Worm (Caenorhabditis elegans): ENCODE data around the gene hadb-1.
A peak's percentile ranks its signal among the peaks of the same experiment; 100 is the strongest.

Gene hadb-1

ce11 chrIII:8663143-8663542 lies 25.1 kb downstream of the hadb-1 start:
- TF ChIP-seq zag-1 (tag; optimal IDR thresholded peaks at IDR 0.05) (no peak), nhr-25 (tag; optimal IDR thresholded peaks at IDR 0.05) (peak; percentile 28), nhr-23 (tag; optimal IDR thresholded peaks at IDR 0.05) (no peak)

ce11 chrIII:8658367-8658761 lies 29.9 kb downstream of the hadb-1 start:
- no peak for TF ChIP-seq nhr-237 (tag; optimal IDR thresholded peaks at IDR 0.05)
- TF ChIP-seq ceh-82 (tag; optimal IDR thresholded peaks at IDR 0.05): no peak
- TF ChIP-seq elt-1 (tag; optimal IDR thresholded peaks at IDR 0.05): no peak
- TF ChIP-seq crh-2 (tag; optimal IDR thresholded peaks at IDR 0.05): peak; percentile 99
- peak; percentile 31 for TF ChIP-seq snpc-4 (tag; optimal IDR thresholded peaks at IDR 0.05)
- TF ChIP-seq blmp-1 (tag; optimal IDR thresholded peaks at IDR 0.05; ENCODE audit: insufficient read depth): peak; percentile 45
- peak; percentile 97 for TF ChIP-seq sma-3 (GFP tag; optimal IDR thresholded peaks at IDR 0.05)
- peak; percentile 93 for TF ChIP-seq ztf-4 (tag; optimal IDR thresholded peaks at IDR 0.05)
- no peak for TF ChIP-seq dmd-4 (tag; optimal IDR thresholded peaks at IDR 0.05)
- peak; percentile 28 to 91 for TF ChIP-seq lsy-2 (tag; optimal IDR thresholded peaks at IDR 0.05)
- TF ChIP-seq fos-1 (tag; optimal IDR thresholded peaks at IDR 0.05): peak; percentile 83
- peak; percentile 53 for TF ChIP-seq lin-11 (tag; optimal IDR thresholded peaks at IDR 0.05)
- TF ChIP-seq nhr-25 (tag; optimal IDR thresholded peaks at IDR 0.05): peak; percentile 97
- no peak for TF ChIP-seq ZK546.5 (tag; optimal IDR thresholded peaks at IDR 0.05)
- TF ChIP-seq F13H6.1 (tag; optimal IDR thresholded peaks at IDR 0.05): peak; percentile 98
- peak; percentile 59 for TF ChIP-seq unc-62 (GFP tag; optimal IDR thresholded peaks at IDR 0.05)
- TF ChIP-seq alr-1 (tag; optimal IDR thresholded peaks at IDR 0.05): no peak
- TF ChIP-seq lin-39 (tag; optimal IDR thresholded peaks at IDR 0.05): no peak
- peak; percentile 54 for TF ChIP-seq zag-1 (tag; optimal IDR thresholded peaks at IDR 0.05)
- peak; percentile 53 for TF ChIP-seq egl-27 (tag; optimal IDR thresholded peaks at IDR 0.05)
- no peak for TF ChIP-seq unc-39 (tag; optimal IDR thresholded peaks at IDR 0.05)
- no peak for TF ChIP-seq elt-3 (tag; optimal IDR thresholded peaks at IDR 0.05)
- TF ChIP-seq nhr-11 (tag; optimal IDR thresholded peaks at IDR 0.05): no peak
- TF ChIP-seq ceh-16 (tag; optimal IDR thresholded peaks at IDR 0.05): no peak
- TF ChIP-seq nhr-129 (tag; optimal IDR thresholded peaks at IDR 0.05): peak; percentile 97
- TF ChIP-seq mab-5 (tag; optimal IDR thresholded peaks at IDR 0.05): peak; percentile 53
- TF ChIP-seq ama-1 (optimal IDR thresholded peaks at IDR 0.05): peak; percentile 67
- no peak for TF ChIP-seq nhr-23 (tag; optimal IDR thresholded peaks at IDR 0.05)
- TF ChIP-seq aly-2 (tag; optimal IDR thresholded peaks at IDR 0.05): no peak
- TF ChIP-seq Y55F3AM.14 (GFP tag; optimal IDR thresholded peaks at IDR 0.05): peak; percentile 94
- TF ChIP-seq unc-55 (GFP tag; optimal IDR thresholded peaks at IDR 0.05): peak; percentile 95
- no peak for TF ChIP-seq R02D3.7 (tag; optimal IDR thresholded peaks at IDR 0.05)
- TF ChIP-seq mbf-1 (tag; optimal IDR thresholded peaks at IDR 0.05): no peak
- peak; percentile 96 for TF ChIP-seq C34F6.9 (tag; optimal IDR thresholded peaks at IDR 0.05)
- TF ChIP-seq skn-1 (tag; optimal IDR thresholded peaks at IDR 0.05): no peak
- TF ChIP-seq ztf-11 (tag; optimal IDR thresholded peaks at IDR 0.05): no peak
- no peak for TF ChIP-seq ztf-1 (GFP tag; conservative IDR thresholded peaks at IDR 0.05)
- TF ChIP-seq nhr-12 (tag; optimal IDR thresholded peaks at IDR 0.05): no peak
- TF ChIP-seq gmeb-1 (tag; optimal IDR thresholded peaks at IDR 0.05): peak; percentile 82
- TF ChIP-seq nhr-77 (tag; optimal IDR thresholded peaks at IDR 0.05): no peak
- peak; percentile 93 for TF ChIP-seq nhr-6 (tag; optimal IDR thresholded peaks at IDR 0.05)
- peak; percentile 79 for TF ChIP-seq lin-13 (GFP tag; optimal IDR thresholded peaks at IDR 0.05)
- peak; percentile 95 for TF ChIP-seq sma-9 (GFP tag; optimal IDR thresholded peaks at IDR 0.05)
- no peak for TF ChIP-seq sma-9 (tag; optimal IDR thresholded peaks at IDR 0.05)
- TF ChIP-seq mdl-1 (tag; optimal IDR thresholded peaks at IDR 0.05): peak in 1 of 2 experiments; percentile 84
- TF ChIP-seq sem-4 (tag; optimal IDR thresholded peaks at IDR 0.05): peak; percentile 92
- no peak for TF ChIP-seq peb-1 (tag; optimal IDR thresholded peaks at IDR 0.05)
- peak; percentile 97 for TF ChIP-seq nhr-21 (tag; optimal IDR thresholded peaks at IDR 0.05)
- no peak for TF ChIP-seq nhr-10 (tag; optimal IDR thresholded peaks at IDR 0.05)
